Worm (Caenorhabditis elegans): ENCODE results near the gene srg-24.

Gene srg-24

DNA sequence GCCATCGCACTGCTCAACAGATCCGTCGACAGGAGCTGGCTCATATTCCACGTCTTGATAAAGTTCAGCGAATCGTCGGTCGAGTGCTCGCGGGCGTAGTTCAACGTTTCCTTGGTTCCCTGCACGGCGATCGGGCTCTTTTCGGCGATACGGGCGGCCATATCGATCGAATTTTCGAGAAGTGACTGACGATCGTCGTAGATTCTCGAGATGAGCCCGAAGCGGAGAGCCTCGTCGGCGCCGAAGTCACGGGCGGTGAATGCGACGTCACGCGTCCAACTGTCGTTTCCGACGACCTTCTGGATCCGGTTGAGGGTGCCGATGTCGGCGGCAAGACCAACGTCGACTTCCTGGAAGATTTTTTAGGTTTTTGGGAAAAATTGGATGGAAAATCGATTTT is 9.1 kb upstream of the srg-24 start:
- TF ChIP-seq nhr-85 (tag) (no peak), isw-1 (GFP tag; IDR thresholded peaks at IDR 0.05) (no peak), lsy-2 (tag; optimal IDR thresholded peaks at IDR 0.05) (no peak), blmp-1 (tag; optimal IDR thresholded peaks at IDR 0.05) (no peak), C04F5.9 (tag; optimal IDR thresholded peaks at IDR 0.05) (no peak)

DNA sequence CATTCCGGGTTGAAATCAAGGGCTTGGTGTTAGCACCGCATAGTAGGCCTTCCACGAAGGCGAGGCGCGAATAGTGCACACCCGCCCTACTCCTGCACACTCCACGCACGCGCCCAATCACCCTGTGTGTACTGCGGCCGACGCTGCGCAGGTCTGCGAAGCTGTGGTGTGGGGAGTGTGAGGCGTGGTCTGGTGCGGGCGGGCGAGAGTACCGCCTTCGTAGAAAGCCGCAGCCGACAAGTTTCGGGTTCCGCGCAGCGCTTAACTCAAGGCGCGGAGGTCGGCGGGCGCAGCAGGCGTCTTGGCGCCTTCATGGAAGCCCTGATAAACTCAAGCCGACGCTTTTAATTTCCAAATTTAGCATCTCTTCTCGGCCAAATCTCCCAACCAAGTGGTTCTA is 7.7 kb upstream of the srg-24 start:
- TF ChIP-seq xbp-1 (tag; optimal IDR thresholded peaks at IDR 0.05) (no peak), nhr-90 (tag; optimal IDR thresholded peaks at IDR 0.05; ENCODE audit: poor library complexity) (no peak), nhr-71 (tag; optimal IDR thresholded peaks at IDR 0.05) (no peak), elt-3 (tag; optimal IDR thresholded peaks at IDR 0.05) (no peak), lin-15B (tag; optimal IDR thresholded peaks at IDR 0.05) (no peak), nhr-47 (tag; optimal IDR thresholded peaks at IDR 0.05) (no peak), unc-30 (tag; optimal IDR thresholded peaks at IDR 0.05) (no peak), zag-1 (tag; optimal IDR thresholded peaks at IDR 0.05) (no peak), ama-1 (optimal IDR thresholded peaks at IDR 0.05) (no peak), irx-1 (tag; optimal IDR thresholded peaks at IDR 0.05) (no peak), lir-3 (tag; optimal IDR thresholded peaks at IDR 0.05; ENCODE audit: poor library complexity) (no peak), lin-39 (tag; optimal IDR thresholded peaks at IDR 0.05) (no peak), nhr-19 (GFP tag; conservative IDR thresholded peaks at IDR 0.05) (no peak), alr-1 (tag; optimal IDR thresholded peaks at IDR 0.05; ENCODE audit: borderline replicate concordance) (no peak), sptf-1 (tag; optimal IDR thresholded peaks at IDR 0.05) (no peak), tlp-1 (tag; optimal IDR thresholded peaks at IDR 0.05) (no peak), fos-1 (tag; optimal IDR thresholded peaks at IDR 0.05) (no peak), sox-4 (tag; optimal IDR thresholded peaks at IDR 0.05) (no peak), efl-1 (optimal IDR thresholded peaks at IDR 0.05) (no peak), efl-1 (GFP tag; optimal IDR thresholded peaks at IDR 0.05 in 1 of 2) (no peak)

DNA sequence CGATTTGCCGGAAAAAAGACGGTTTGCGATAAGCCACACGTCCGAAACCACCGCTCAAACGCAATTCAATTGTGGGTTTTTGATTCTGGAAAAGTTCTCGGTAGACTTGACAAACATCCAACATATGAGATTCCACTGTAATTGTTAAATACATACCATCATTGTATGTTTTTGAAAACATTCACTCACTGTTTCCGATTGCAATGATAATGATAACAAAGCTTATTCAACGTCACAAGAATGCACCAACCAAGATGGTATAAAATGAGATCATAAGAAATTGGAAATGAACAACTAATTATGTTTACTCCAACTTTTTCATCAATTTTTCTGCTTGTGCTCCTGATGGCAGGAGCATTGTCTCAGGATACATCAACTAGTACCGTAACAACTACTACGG is 5.3 kb upstream of the srg-24 start, which contains the start of gene clec-122:
Gene clec-122 (plus strand): TSS at position 301 of the 400 bp plus-strand sequence.
- TF ChIP-seq zag-1 (tag; optimal IDR thresholded peaks at IDR 0.05) (no peak), dsc-1 (tag; optimal IDR thresholded peaks at IDR 0.05) (no peak), lir-3 (tag; optimal IDR thresholded peaks at IDR 0.05; ENCODE audit: poor library complexity) (no peak), vab-15 (tag; optimal IDR thresholded peaks at IDR 0.05) (no peak), lsy-2 (tag; optimal IDR thresholded peaks at IDR 0.05) (no peak), ceh-90 (tag; optimal IDR thresholded peaks at IDR 0.05) (no peak), zip-4 (GFP tag; optimal IDR thresholded peaks at IDR 0.05) (no peak), mef-2 (tag; optimal IDR thresholded peaks at IDR 0.05) (no peak), pqm-1 (tag; optimal IDR thresholded peaks at IDR 0.05) (no peak), nhr-19 (GFP tag; conservative IDR thresholded peaks at IDR 0.05) (no peak), nhr-11 (tag; optimal IDR thresholded peaks at IDR 0.05) (no peak), egl-13 (tag; optimal IDR thresholded peaks at IDR 0.05) (no peak), snu-23 (GFP tag; optimal IDR thresholded peaks at IDR 0.05) (no peak), efl-3 (GFP tag; optimal IDR thresholded peaks at IDR 0.05) (no peak), ceh-88 (GFP tag; IDR thresholded peaks at IDR 0.05) (no peak), hlh-4 (tag; optimal IDR thresholded peaks at IDR 0.05) (no peak), fos-1 (tag; optimal IDR thresholded peaks at IDR 0.05) (no peak), pax-3 (tag; optimal IDR thresholded peaks at IDR 0.05) (no peak)

DNA sequence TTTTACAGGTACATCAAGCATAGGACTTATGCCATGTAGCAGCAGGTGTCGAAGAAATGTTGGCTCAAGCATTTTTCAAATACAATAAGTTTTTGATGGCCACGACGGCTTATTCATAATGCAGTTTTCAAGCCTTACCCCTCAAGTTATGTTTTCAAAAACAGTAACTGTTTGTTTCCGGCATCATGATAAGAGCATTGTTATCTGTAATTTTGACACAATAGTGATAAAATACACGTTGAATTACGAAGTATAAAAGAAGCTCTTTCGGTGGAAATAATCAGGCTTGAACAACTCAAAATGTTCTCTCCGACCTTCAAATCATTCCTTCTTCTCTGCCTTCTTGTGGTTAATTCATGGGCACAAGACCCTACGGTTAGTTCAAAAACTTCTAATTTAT is 1.6 kb upstream of the srg-24 start, which contains the start of gene clec-121:
Gene clec-121 (plus strand): TSS at position 301 of the 400 bp plus-strand sequence.
- TF ChIP-seq nhr-28 (tag; optimal IDR thresholded peaks at IDR 0.05) = no peak
- TF ChIP-seq egl-13 (tag; optimal IDR thresholded peaks at IDR 0.05) = no peak
- no peak for TF ChIP-seq tbx-2 (tag; optimal IDR thresholded peaks at IDR 0.05)
- TF ChIP-seq hlh-4 (tag; optimal IDR thresholded peaks at IDR 0.05) = no peak
- TF ChIP-seq hlh-17 (GFP tag; optimal IDR thresholded peaks at IDR 0.05; ENCODE audit: borderline replicate concordance) = no peak
- no peak for TF ChIP-seq mdl-1 (tag; optimal IDR thresholded peaks at IDR 0.05)
- TF ChIP-seq fos-1 (tag; optimal IDR thresholded peaks at IDR 0.05) = no peak
- TF ChIP-seq nhr-47 (tag; optimal IDR thresholded peaks at IDR 0.05) = no peak
- TF ChIP-seq tlp-1 (tag; optimal IDR thresholded peaks at IDR 0.05) = no peak
- TF ChIP-seq pqm-1 (tag; optimal IDR thresholded peaks at IDR 0.05) = no peak
- TF ChIP-seq sox-4 (tag; optimal IDR thresholded peaks at IDR 0.05) = no peak
- no peak for TF ChIP-seq lin-39 (tag; optimal IDR thresholded peaks at IDR 0.05)
- no peak for TF ChIP-seq mab-9 (GFP tag; IDR thresholded peaks at IDR 0.05)
- no peak for TF ChIP-seq rnt-1 (tag; optimal IDR thresholded peaks at IDR 0.05)
- no peak for TF ChIP-seq F16B12.6 (tag; optimal IDR thresholded peaks at IDR 0.05)
- no peak for TF ChIP-seq C04F5.9 (tag; optimal IDR thresholded peaks at IDR 0.05)
- no peak for TF ChIP-seq ceh-8 (GFP tag; optimal IDR thresholded peaks at IDR 0.05)
- TF ChIP-seq nhr-11 (tag; optimal IDR thresholded peaks at IDR 0.05) = no peak
- TF ChIP-seq sup-37 (GFP tag; optimal IDR thresholded peaks at IDR 0.05) = no peak

Data from whole organism, L1 larva.